Worm (Caenorhabditis elegans) whole organism, L4 larva: ENCODE measurements around the gene T27E4.1.

Source experiments
- T20F7.1 ChIP-seq: fragments of 200-800 bp; sonication (Bioruptor generic); optimal IDR thresholded peaks from 2 replicates; lab custom pipeline; 2018; ENCODE audit warnings: mild to moderate bottlenecking, missing genetic modification characterization, missing compliant biosample characterization
- T26A8.4 ChIP-seq: fragments of 200-800 bp; sonication (Bioruptor generic); IDR thresholded peaks from 2 replicates; pipeline ENCODE4 v1.3.6; 2022; ENCODE audit warnings: missing genetic modification characterization, missing compliant biosample characterization
- Y48G9A.11 ChIP-seq: fragments of 200-800 bp; sonication (Bioruptor generic); IDR thresholded peaks from 2 replicates; pipeline ENCODE4 v1.3.6; 2022; ENCODE audit warnings: missing genetic modification reagents, missing genetic modification characterization, missing compliant biosample characterization
- Y75B8A.6 ChIP-seq: fragments of 200-800 bp; sonication (Bioruptor generic); IDR thresholded peaks from 2 replicates; pipeline ENCODE4 v1.3.6; 2022; ENCODE audit warnings: missing genetic modification reagents, missing genetic modification characterization, missing compliant biosample characterization
- aha-1 ChIP-seq: fragments of 150-350 bp; peaks from one replicate; lab custom pipeline; 2014; ENCODE audit warnings: missing biosample characterization, missing genetic modification characterization
- ama-1 ChIP-seq: fragments of 150-350 bp; optimal IDR thresholded peaks from 2 replicates; lab custom pipeline; 2014; ENCODE audit warnings: inconsistent platforms, mixed read lengths
- ctbp-1 ChIP-seq: fragments of 200-800 bp; sonication (Bioruptor generic); IDR thresholded peaks from 2 replicates; pipeline ENCODE4 v1.3.6; 2022; ENCODE audit warnings: missing genetic modification reagents, missing genetic modification characterization, missing compliant biosample characterization
- daf-12 ChIP-seq: fragments of 150-350 bp; optimal IDR thresholded peaks from 2 replicates; lab custom pipeline; 2014; ENCODE audit warnings: missing biosample characterization, missing genetic modification reagents, missing genetic modification characterization
- dmd-6 ChIP-seq: fragments of 200-800 bp; sonication (Bioruptor generic); IDR thresholded peaks from 2 replicates; pipeline ENCODE4 v1.3.6; 2022; ENCODE audit warnings: missing genetic modification reagents, missing genetic modification characterization, missing compliant biosample characterization
- dpl-1 ChIP-seq: fragments of 150-350 bp; optimal IDR thresholded peaks from 2 replicates; lab custom pipeline; 2014; ENCODE audit warnings: missing biosample characterization, missing genetic modification reagents, missing genetic modification characterization
- dve-1 ChIP-seq: sonication (generic microtip); optimal IDR thresholded peaks from 2 replicates; lab custom pipeline; 2017; ENCODE audit warnings: antibody characterized with exemption, mild to moderate bottlenecking, missing genetic modification characterization, missing compliant biosample characterization; ENCODE audit not compliant: insufficient read depth
- fos-1 ChIP-seq: fragments of 150-350 bp; optimal IDR thresholded peaks from 2 replicates; lab custom pipeline; 2014; ENCODE audit warnings: missing biosample characterization, missing genetic modification characterization
- hif-1 ChIP-seq, 2 experiments: sonication (generic microtip); optimal IDR thresholded peaks; 2 replicates each; lab custom pipeline; 2016 to 2017; ENCODE audit warnings: missing compliant biosample characterization in 2 of 2, missing genetic modification characterization in 2 of 2, missing genetic modification reagents in 2 of 2, missing genotype in 2 of 2, mild to moderate bottlenecking in 1 of 2
- hlh-11 ChIP-seq: fragments of 200-800 bp; sonication (Bioruptor generic); optimal IDR thresholded peaks from 2 replicates; lab custom pipeline; 2018; ENCODE audit warnings: mild to moderate bottlenecking, missing genetic modification characterization, missing compliant biosample characterization
- hlh-30 ChIP-seq: sonication (generic microtip); optimal IDR thresholded peaks from 2 replicates; lab custom pipeline; 2017; ENCODE audit warnings: antibody characterized with exemption, mild to moderate bottlenecking, missing genetic modification characterization, missing compliant biosample characterization; ENCODE audit not compliant: insufficient read depth
- hmg-1.1 ChIP-seq: fragments of 200-800 bp; sonication (Bioruptor generic); IDR thresholded peaks from 2 replicates; pipeline ENCODE4 v1.3.6; 2022; ENCODE audit warnings: missing genetic modification reagents, missing genetic modification characterization, missing compliant biosample characterization
- lim-7 ChIP-seq: fragments of 200-800 bp; sonication (Bioruptor generic); IDR thresholded peaks from 2 replicates; pipeline ENCODE4 v1.3.6; 2022; ENCODE audit warnings: missing genetic modification characterization, missing compliant biosample characterization
- lin-38 ChIP-seq: fragments of 200-800 bp; sonication (Bioruptor generic); IDR thresholded peaks from 2 replicates; pipeline ENCODE4 v1.3.6; 2022; ENCODE audit warnings: missing genetic modification reagents, missing genetic modification characterization, missing compliant biosample characterization
- lin-39 ChIP-seq: fragments of 150-350 bp; optimal IDR thresholded peaks from 2 replicates; lab custom pipeline; 2014; ENCODE audit warnings: missing biosample characterization, missing genetic modification reagents, missing genetic modification characterization
- mdl-1 ChIP-seq, 2 experiments: fragments of 150-350 bp in 1 of 2; sonication (generic microtip) in 1 of 2; optimal IDR thresholded peaks; 2 replicates each; lab custom pipeline; 2014 to 2017; ENCODE audit warnings: missing biosample characterization in 2 of 2, missing genetic modification characterization in 2 of 2
- mep-1 ChIP-seq: fragments of 150-350 bp; sonication (generic microtip); optimal IDR thresholded peaks from 3 replicates; lab custom pipeline; 2014; ENCODE audit warnings: missing biosample characterization, missing genetic modification characterization
- mxl-3 ChIP-seq: fragments of 200-800 bp; sonication (Bioruptor generic); optimal IDR thresholded peaks from 2 replicates; lab custom pipeline; 2018; ENCODE audit warnings: mild to moderate bottlenecking, missing genetic modification characterization, missing compliant biosample characterization
- nhr-11 ChIP-seq: fragments of 150-350 bp; optimal IDR thresholded peaks from 2 replicates; lab custom pipeline; 2014; ENCODE audit warnings: missing biosample characterization, missing genetic modification characterization
- nhr-28 ChIP-seq: fragments of 150-350 bp; optimal IDR thresholded peaks from 2 replicates; lab custom pipeline; 2014; ENCODE audit warnings: missing biosample characterization, missing genetic modification characterization
- nhr-76 ChIP-seq: fragments of 150-350 bp; optimal IDR thresholded peaks from 2 replicates; lab custom pipeline; 2014; ENCODE audit warnings: missing biosample characterization, missing genetic modification characterization
- nhr-77 ChIP-seq: fragments of 150-350 bp; optimal IDR thresholded peaks from 2 replicates; lab custom pipeline; 2014; ENCODE audit warnings: missing biosample characterization, missing genetic modification characterization
- php-3 ChIP-seq: fragments of 200-800 bp; sonication (Bioruptor generic); IDR thresholded peaks from 2 replicates; pipeline ENCODE4 v1.3.6; 2022; ENCODE audit warnings: missing genetic modification reagents, missing genetic modification characterization, missing compliant biosample characterization
- saeg-2 ChIP-seq: fragments of 200-800 bp; sonication (Bioruptor generic); IDR thresholded peaks from 2 replicates; pipeline ENCODE4 v1.3.6; 2022; ENCODE audit warnings: missing genetic modification reagents, missing genetic modification characterization, missing compliant biosample characterization
- unc-62 ChIP-seq, 3 experiments: fragments of 150-350 bp in 1 of 3; sonication (generic microtip); optimal IDR thresholded peaks in 2 of 3; peaks in 1 of 3; 1 replicate in 1 of 3; 2 replicates in 2 of 3; lab custom pipeline; 2014 to 2017; ENCODE audit warnings: missing biosample characterization in 3 of 3, missing genetic modification characterization in 3 of 3, missing genetic modification reagents in 3 of 3, missing genotype in 1 of 3
- zag-1 ChIP-seq: fragments of 150-350 bp; optimal IDR thresholded peaks from 2 replicates; lab custom pipeline; 2014; ENCODE audit warnings: missing biosample characterization, missing genetic modification characterization
- zfp-3 ChIP-seq: fragments of 200-800 bp; sonication (Bioruptor generic); conservative IDR thresholded peaks from 2 replicates; pipeline ENCODE4 v1.3.6; 2022; ENCODE audit warnings: missing genetic modification reagents, missing genetic modification characterization, missing compliant biosample characterization
- zip-2 ChIP-seq: fragments of 150-350 bp; optimal IDR thresholded peaks from 2 replicates; lab custom pipeline; 2014; ENCODE audit warnings: missing biosample characterization, missing genetic modification characterization
- ztf-7 ChIP-seq: fragments of 150-350 bp; optimal IDR thresholded peaks from 2 replicates; lab custom pipeline; 2014; ENCODE audit warnings: missing biosample characterization, missing genetic modification characterization

The T27E4.1 gene

ce11 chrV:9095613-9096317 lies 3.6 kb downstream of the T27E4.1 start, which contains the start of gene F21C10.10 (continued):
- TF ChIP-seq nhr-28 (peak; percentile 98), mxl-3 (GFP tag; lab: Kevin White, UChicago) (peak; percentile 93), Y75B8A.6 (no peak), mdl-1 (tag; optimal IDR thresholded peaks at IDR 0.05; lab: Kevin White, UChicago) (peak; percentile 77 to 96), daf-12 (tag; lab: Kevin White, UChicago) (no peak), zag-1 (tag; lab: Kevin White, UChicago) (no peak)

- TF ChIP-seq ama-1 (peak; percentile 27), mxl-3 (GFP tag; lab: Kevin White, UChicago) (peak; percentile 7), nhr-76 (tag; lab: Kevin White, UChicago) (no peak), lim-7 (GFP tag; lab: Robert Waterston, UW) (no peak), hlh-30 (tag; lab: Kevin White, UChicago) (peak; percentile 52), T20F7.1 (GFP tag; lab: Kevin White, UChicago) (no peak), Y75B8A.6 (no peak)
- TF ChIP-seq, all 104 proteins: peak for 3
These were observed 4.5 kb downstream of the T27E4.1 start for ce11 chrV:9096674-9097073.

- TF ChIP-seq nhr-76 (tag; lab: Kevin White, UChicago) (no peak), nhr-11 (tag; lab: Kevin White, UChicago) (no peak), Y48G9A.11 (GFP tag; lab: Robert Waterston, UW) (no peak), lin-38 (GFP tag; lab: Robert Waterston, UW) (peak; percentile 39; the same call in 1 of the 2 replicates), nhr-28 (no peak), php-3 (GFP tag; lab: Robert Waterston, UW) (peak; percentile 17; the same call in 1 of the 2 replicates), zfp-3 (peak; percentile 63; the same call in 1 of the 2 replicates), mep-1 (tag; lab: Kevin White, UChicago) (peak; percentile 0), zip-2 (tag; lab: Kevin White, UChicago) (no peak), nhr-77 (tag; lab: Kevin White, UChicago) (no peak), unc-62 (GFP tag; optimal IDR thresholded peaks at IDR 0.05 in 1 of 2; lab: Kevin White, UChicago) (no peak), unc-62 (tag; optimal IDR thresholded peaks at IDR 0.05; lab: Kevin White, UChicago) (no peak), hmg-1.1 (GFP tag; lab: Robert Waterston, UW) (no peak), ama-1 (peak; percentile 17), hif-1 (tag; optimal IDR thresholded peaks at IDR 0.05; lab: Kevin White, UChicago) (no peak), T26A8.4 (peak; percentile 18; the same call in 1 of the 2 replicates), hlh-11 (tag; lab: Kevin White, UChicago) (no peak), saeg-2 (no peak), aha-1 (tag; lab: Kevin White, UChicago) (peak; percentile 24), ctbp-1 (no peak)
These were observed 5.1 kb downstream of the T27E4.1 start for ce11 chrV:9097213-9097612.

- TF ChIP-seq hlh-30 (tag; lab: Kevin White, UChicago) (peak; percentile 51), nhr-28 (peak; percentile 94), dmd-6 (peak; percentile 12; the same call in 1 of the 2 replicates), lin-38 (GFP tag; lab: Robert Waterston, UW) (no peak)
These were observed 6.3 kb downstream of the T27E4.1 start, which contains the start of gene F21C10.9 for ce11 chrV:9098280-9098973. Gene F21C10.9 (minus strand): TSS chrV:9098696.

- no peak for TF ChIP-seq fos-1 (tag; lab: Kevin White, UChicago)
- no peak for TF ChIP-seq dve-1
- TF ChIP-seq lin-39: no peak
- no peak for TF ChIP-seq dpl-1 (GFP tag; lab: Kevin White, UChicago)
- no peak for TF ChIP-seq ztf-7 (tag; lab: Kevin White, UChicago)
These were observed 8.9 kb downstream of the T27E4.1 start, which contains the start of gene frpr-6 for ce11 chrV:9101062-9101461. Gene frpr-6 (minus strand): TSS chrV:9101162.
